Worm (Caenorhabditis elegans): ENCODE measurements around the gene lips-5.

lips-5 gene

ce11 chrIV:11788383-11788963, 14.9 kb upstream of the lips-5 start:
- no peak for TF ChIP-seq unc-62 (GFP tag; optimal IDR thresholded peaks at IDR 0.05)

- TF ChIP-seq unc-62 (GFP tag; optimal IDR thresholded peaks at IDR 0.05) = no peak
Observed at ce11 chrIV:11787793-11788192, 14.3 kb upstream of the lips-5 start.

ce11 chrIV:11785064-11785840, 11.7 kb upstream of the lips-5 start:
- no peak for TF ChIP-seq unc-62 (GFP tag; optimal IDR thresholded peaks at IDR 0.05)

ce11 chrIV:11782846-11783245, 9.3 kb upstream of the lips-5 start:
- no peak for TF ChIP-seq unc-62 (GFP tag; optimal IDR thresholded peaks at IDR 0.05)

- TF ChIP-seq unc-62 (GFP tag; optimal IDR thresholded peaks at IDR 0.05) = no peak
Observed at ce11 chrIV:11779028-11779427, 5.5 kb upstream of the lips-5 start, which contains the start of gene lpr-2. Gene lpr-2 (plus strand): TSS chrIV:11779216.

- no peak for TF ChIP-seq unc-62 (GFP tag; optimal IDR thresholded peaks at IDR 0.05)
Observed at ce11 chrIV:11776968-11777467, 3.5 kb upstream of the lips-5 start.

ce11 chrIV:11772119-11772518, 1.4 kb downstream of the lips-5 start:
- no peak for TF ChIP-seq unc-62 (GFP tag; optimal IDR thresholded peaks at IDR 0.05)

ce11 chrIV:11771064-11771463, 2.5 kb downstream of the lips-5 start:
- no peak for TF ChIP-seq unc-62 (GFP tag; optimal IDR thresholded peaks at IDR 0.05)

- TF ChIP-seq unc-62 (GFP tag; optimal IDR thresholded peaks at IDR 0.05) = no peak
Observed at ce11 chrIV:11769769-11770168, 3.8 kb downstream of the lips-5 start.

ce11 chrIV:11765507-11765906, 8.0 kb downstream of the lips-5 start:
- TF ChIP-seq unc-62 (GFP tag; optimal IDR thresholded peaks at IDR 0.05) = no peak

- TF ChIP-seq unc-62 (GFP tag; optimal IDR thresholded peaks at IDR 0.05) = no peak
Observed at ce11 chrIV:11760700-11761459, 12.7 kb downstream of the lips-5 start, which contains the start of gene T12A7.2. Gene T12A7.2 (minus strand): TSS chrIV:11761111.

- TF ChIP-seq unc-62 (GFP tag; optimal IDR thresholded peaks at IDR 0.05) = no peak
Observed at ce11 chrIV:11759852-11760251, 13.7 kb downstream of the lips-5 start.

ce11 chrIV:11755907-11756306, 17.6 kb downstream of the lips-5 start, which contains the start of gene T12A7.9:
Gene T12A7.9 (minus strand): TSS chrIV:11756007.
- TF ChIP-seq unc-62 (GFP tag; optimal IDR thresholded peaks at IDR 0.05) = no peak

ce11 chrIV:11755003-11755402, 18.5 kb downstream of the lips-5 start, which contains the start of gene T12A7.10:
Gene T12A7.10 (minus strand): TSS chrIV:11755103.
- TF ChIP-seq unc-62 (GFP tag; optimal IDR thresholded peaks at IDR 0.05) = no peak

ce11 chrIV:11754328-11754727, 19.2 kb downstream of the lips-5 start, which contains the start of gene scl-18:
Gene scl-18 (minus strand): TSS chrIV:11754428.
- TF ChIP-seq unc-62 (GFP tag; optimal IDR thresholded peaks at IDR 0.05) = no peak

- no peak for TF ChIP-seq unc-62 (GFP tag; optimal IDR thresholded peaks at IDR 0.05)
Observed at ce11 chrIV:11748852-11749251, 24.7 kb downstream of the lips-5 start, which contains the start of gene T12A7.6. Gene T12A7.6 (plus strand): TSS chrIV:11749220.

Data from whole organism, dauer.